Fruit fly (Drosophila melanogaster) whole organism, embryonic: Measurements from ENCODE around the gene fusl.

Experiments
- BEAF-32 ChIP-seq: fragments of 200-800 bp; sonication (Bioruptor generic); optimal IDR thresholded peaks from 3 replicates; lab custom pipeline; 2017; ENCODE audit warnings: missing biosample characterization, missing genetic modification characterization, mild to moderate bottlenecking, moderate library complexity, missing genetic modification reagents
- Bdp1 ChIP-seq: fragments of 200-800 bp; sonication (Bioruptor generic); optimal IDR thresholded peaks from 3 replicates; lab custom pipeline; 2016; ENCODE audit warnings: missing biosample characterization, missing genetic modification characterization
- BtbVII ChIP-seq: fragments of 200-800 bp; sonication (Bioruptor generic); optimal IDR thresholded peaks from 3 replicates; lab custom pipeline; 2017; ENCODE audit warnings: missing biosample characterization, mild to moderate bottlenecking, missing genetic modification characterization
- CG10543 ChIP-seq: fragments of 200-800 bp; sonication (Bioruptor generic); optimal IDR thresholded peaks from 3 replicates; lab custom pipeline; 2017; ENCODE audit warnings: missing biosample characterization, mild to moderate bottlenecking, missing genetic modification characterization, moderate library complexity
- CG11504 ChIP-seq: fragments of 200-800 bp; sonication (Bioruptor generic); optimal IDR thresholded peaks from 3 replicates; lab custom pipeline; 2019; ENCODE audit warnings: missing biosample characterization, mild to moderate bottlenecking, missing genetic modification characterization, moderate library complexity
- CG11723 ChIP-seq: fragments of 200-800 bp; sonication (Bioruptor generic); optimal IDR thresholded peaks from 2 replicates; lab custom pipeline; 2017; ENCODE audit warnings: missing biosample characterization, mild to moderate bottlenecking, missing genetic modification characterization
- CG12659 ChIP-seq: fragments of 200-800 bp; sonication (Bioruptor generic); optimal IDR thresholded peaks from 3 replicates; lab custom pipeline; 2017; ENCODE audit warnings: mild to moderate bottlenecking, missing biosample characterization, missing genetic modification reagents, missing genetic modification characterization
- CG13424 ChIP-seq: fragments of 200-800 bp; sonication (Bioruptor generic); optimal IDR thresholded peaks from 2 replicates; lab custom pipeline; 2019; ENCODE audit warnings: missing biosample characterization, mild to moderate bottlenecking, missing genetic modification characterization, moderate library complexity
- CG1603 ChIP-seq: fragments of 200-800 bp; sonication (Bioruptor generic); optimal IDR thresholded peaks from 2 replicates; lab custom pipeline; 2019; ENCODE audit warnings: missing biosample characterization, mild to moderate bottlenecking, missing genetic modification characterization, moderate library complexity
- CG17186 ChIP-seq: fragments of 200-800 bp; sonication (Bioruptor generic); optimal IDR thresholded peaks from 3 replicates; lab custom pipeline; 2017; ENCODE audit warnings: missing biosample characterization, missing genetic modification reagents, missing genetic modification characterization
- CG17328 ChIP-seq: fragments of 200-800 bp; sonication (Bioruptor generic); IDR thresholded peaks from 2 replicates; pipeline ENCODE4 v1.3.6; 2022; ENCODE audit warnings: missing biosample characterization, missing genetic modification characterization
- CG17359 ChIP-seq: fragments of 200-800 bp; sonication (Bioruptor generic); optimal IDR thresholded peaks from 3 replicates; lab custom pipeline; 2018; ENCODE audit warnings: missing biosample characterization, mild to moderate bottlenecking, missing genetic modification characterization, moderate library complexity
- CG2116 ChIP-seq: fragments of 200-800 bp; sonication (Bioruptor generic); optimal IDR thresholded peaks from 3 replicates; lab custom pipeline; 2018; ENCODE audit warnings: missing biosample characterization, mild to moderate bottlenecking, missing genetic modification characterization
- CG2199 ChIP-seq: fragments of 200-800 bp; sonication (Bioruptor generic); IDR thresholded peaks from 3 replicates; pipeline ENCODE4 v1.3.6; 2022; ENCODE audit warnings: missing biosample characterization, missing genetic modification characterization
- CG32772 ChIP-seq: fragments of 200-800 bp; sonication (Bioruptor generic); IDR thresholded peaks from 2 replicates; pipeline ENCODE4 v1.3.6; 2022; ENCODE audit warnings: missing biosample characterization, missing genetic modification characterization
- CG33213 ChIP-seq: fragments of 200-800 bp; sonication (Bioruptor generic); optimal IDR thresholded peaks from 3 replicates; lab custom pipeline; 2016; ENCODE audit warnings: missing biosample characterization, missing genetic modification characterization
- CG4328 ChIP-seq: fragments of 200-800 bp; sonication (Bioruptor generic); optimal IDR thresholded peaks from 3 replicates; lab custom pipeline; 2017; ENCODE audit warnings: missing biosample characterization, missing genetic modification reagents, missing genetic modification characterization
- CG4617 ChIP-seq: fragments of 200-800 bp; sonication (Bioruptor generic); optimal IDR thresholded peaks from 3 replicates; lab custom pipeline; 2016; ENCODE audit warnings: missing biosample characterization, missing genetic modification characterization, borderline replicate concordance
- CG5245 ChIP-seq: fragments of 200-800 bp; sonication (Bioruptor generic); optimal IDR thresholded peaks from 3 replicates; lab custom pipeline; 2016; ENCODE audit warnings: missing biosample characterization, missing genetic modification characterization
- CG6254 ChIP-seq: fragments of 200-800 bp; sonication (Bioruptor generic); optimal IDR thresholded peaks from 3 replicates; lab custom pipeline; 2017; ENCODE audit warnings: mild to moderate bottlenecking, missing biosample characterization, missing genetic modification reagents, missing genetic modification characterization
- CG8359 ChIP-seq: fragments of 200-800 bp; sonication (Bioruptor generic); optimal IDR thresholded peaks from 2 replicates; lab custom pipeline; 2017; ENCODE audit warnings: missing biosample characterization, mild to moderate bottlenecking, missing genetic modification characterization, borderline replicate concordance
- CG8924 ChIP-seq: fragments of 200-800 bp; optimal IDR thresholded peaks from 3 replicates; lab custom pipeline; 2019; ENCODE audit warnings: missing biosample characterization, mild to moderate bottlenecking, missing genetic modification characterization, moderate library complexity
- D19A ChIP-seq: fragments of 200-800 bp; optimal IDR thresholded peaks from 3 replicates; lab custom pipeline; 2019; ENCODE audit warnings: missing biosample characterization, mild to moderate bottlenecking, missing genetic modification characterization, moderate library complexity
- Dfd ChIP-seq, 2 experiments: fragments of >200 bp; optimal IDR thresholded peaks; 2 replicates each; lab custom pipeline; 2017; ENCODE audit warnings: missing biosample characterization in 2 of 2, missing genetic modification characterization in 2 of 2
- Elba2 ChIP-seq: fragments of 200-800 bp; sonication (Bioruptor generic); optimal IDR thresholded peaks from 3 replicates; lab custom pipeline; 2016; ENCODE audit warnings: missing biosample characterization, missing genetic modification characterization
- Fer2 ChIP-seq: fragments of 200-800 bp; sonication (Bioruptor generic); optimal IDR thresholded peaks from 2 replicates; lab custom pipeline; 2018; ENCODE audit warnings: missing biosample characterization, mild to moderate bottlenecking, missing genetic modification characterization, moderate library complexity
- HLH4C ChIP-seq: fragments of 200-800 bp; sonication (Bioruptor generic); IDR thresholded peaks from 3 replicates; pipeline ENCODE4 v1.3.6; 2022; ENCODE audit warnings: missing biosample characterization, missing genetic modification characterization; ENCODE audit not compliant: partially characterized antibody
- Hr78 ChIP-seq, 2 experiments: fragments of 200-800 bp in 1 of 2; fragments of >200 bp in 1 of 2; sonication (Bioruptor generic) in 1 of 2; optimal IDR thresholded peaks; 2 replicates each; lab custom pipeline; 2017 to 2019; ENCODE audit warnings: missing biosample characterization in 2 of 2, missing genetic modification characterization in 2 of 2, mild to moderate bottlenecking in 1 of 2, moderate library complexity in 1 of 2
- Neu2 ChIP-seq: fragments of 200-800 bp; sonication (Bioruptor generic); optimal IDR thresholded peaks from 3 replicates; lab custom pipeline; 2016; ENCODE audit warnings: missing biosample characterization, missing genetic modification characterization, borderline replicate concordance
- Rx ChIP-seq: fragments of 200-800 bp; sonication (Bioruptor generic); IDR thresholded peaks from 2 replicates; pipeline ENCODE4 v1.3.6; 2022; ENCODE audit warnings: missing biosample characterization, missing genetic modification characterization
- Usf ChIP-seq: fragments of 200-800 bp; sonication (Bioruptor generic); optimal IDR thresholded peaks from 2 replicates; lab custom pipeline; 2017; ENCODE audit warnings: missing genotype, missing biosample characterization, missing genetic modification characterization
- bbx ChIP-seq: fragments of 200-800 bp; sonication (Bioruptor generic); IDR thresholded peaks from 2 replicates; pipeline ENCODE4 v1.3.6; 2022; ENCODE audit warnings: missing biosample characterization, missing genetic modification characterization; ENCODE audit not compliant: partially characterized antibody
- br ChIP-seq: fragments of >200 bp; optimal IDR thresholded peaks from 2 replicates; lab custom pipeline; 2017
- bsh ChIP-seq, 2 experiments: fragments of 200-800 bp; sonication (Bioruptor generic); optimal IDR thresholded peaks; 2 replicates each; lab custom pipeline; 2017 to 2018; ENCODE audit warnings: mild to moderate bottlenecking in 2 of 2, missing biosample characterization in 2 of 2, missing genetic modification characterization in 2 of 2, moderate library complexity in 1 of 2
- chn ChIP-seq: fragments of 200-800 bp; sonication (Bioruptor generic); optimal IDR thresholded peaks from 2 replicates; lab custom pipeline; 2016; ENCODE audit warnings: missing biosample characterization, missing genetic modification characterization
- cwo ChIP-seq: fragments of 200-800 bp; sonication (Bioruptor generic); optimal IDR thresholded peaks from 3 replicates; lab custom pipeline; 2017; ENCODE audit warnings: missing biosample characterization, missing genetic modification characterization, mild to moderate bottlenecking, moderate library complexity, missing genetic modification reagents
- danr ChIP-seq: fragments of 200-800 bp; sonication (Bioruptor generic); IDR thresholded peaks from 2 replicates; pipeline ENCODE4 v1.3.6; 2022; ENCODE audit warnings: missing biosample characterization, missing genetic modification characterization
- emc ChIP-seq: fragments of 200-800 bp; sonication (Bioruptor generic); optimal IDR thresholded peaks from 2 replicates; lab custom pipeline; 2016; ENCODE audit warnings: missing biosample characterization, missing genetic modification characterization
- ftz-f1 ChIP-seq: fragments of 200-800 bp; sonication (Bioruptor generic); optimal IDR thresholded peaks from 2 replicates; lab custom pipeline; 2016; ENCODE audit warnings: missing biosample characterization, missing genetic modification characterization
- grn ChIP-seq: fragments of 200-800 bp; sonication (Bioruptor generic); optimal IDR thresholded peaks from 3 replicates; lab custom pipeline; 2017; ENCODE audit warnings: missing biosample characterization, missing genetic modification characterization
- hkb ChIP-seq, 2 experiments: fragments of 200-800 bp in 1 of 2; fragments of >200 bp in 1 of 2; sonication (Bioruptor generic) in 1 of 2; IDR thresholded peaks in 1 of 2; optimal IDR thresholded peaks in 1 of 2; 2 replicates each; pipeline versions ENCODE4 v1.3.6 to Lab custom; 2017 to 2022; ENCODE audit warnings: missing biosample characterization in 1 of 2, missing genetic modification characterization in 1 of 2
- lbe ChIP-seq: fragments of 200-800 bp; sonication (Bioruptor generic); optimal IDR thresholded peaks from 2 replicates; lab custom pipeline; 2016; ENCODE audit warnings: missing biosample characterization, mild to moderate bottlenecking, missing genetic modification characterization
- nmo ChIP-seq: fragments of 200-800 bp; sonication (Bioruptor generic); optimal IDR thresholded peaks from 2 replicates; lab custom pipeline; 2018; ENCODE audit warnings: missing biosample characterization, mild to moderate bottlenecking, missing genetic modification characterization, moderate library complexity
- pnt ChIP-seq: fragments of 200-800 bp; sonication (Bioruptor generic); optimal IDR thresholded peaks from 3 replicates; lab custom pipeline; 2016; ENCODE audit warnings: missing biosample characterization, missing genetic modification characterization
- pros ChIP-seq: fragments of 200-800 bp; sonication (Bioruptor generic); optimal IDR thresholded peaks from 3 replicates; lab custom pipeline; 2019; ENCODE audit warnings: missing biosample characterization, mild to moderate bottlenecking, missing genetic modification characterization, moderate library complexity
- pzg ChIP-seq: fragments of 200-800 bp; sonication (Bioruptor generic); optimal IDR thresholded peaks from 3 replicates; lab custom pipeline; 2018; ENCODE audit warnings: missing biosample characterization, mild to moderate bottlenecking, missing genetic modification characterization, moderate library complexity
- tx ChIP-seq: fragments of 200-800 bp; sonication (Bioruptor generic); optimal IDR thresholded peaks from 2 replicates; lab custom pipeline; 2016; ENCODE audit warnings: missing biosample characterization, missing genetic modification characterization
- wek ChIP-seq: fragments of 200-800 bp; sonication (Bioruptor generic); optimal IDR thresholded peaks from 3 replicates; lab custom pipeline; 2018; ENCODE audit warnings: missing biosample characterization, mild to moderate bottlenecking, missing genetic modification characterization, moderate library complexity
- z ChIP-seq: fragments of 200-800 bp; sonication (Bioruptor generic); IDR thresholded peaks from 3 replicates; pipeline ENCODE4 v1.3.6; 2022; ENCODE audit warnings: missing biosample characterization, missing genetic modification characterization

fusl gene

dm6 chr2L:5305240-5305875 is 32.5 kb downstream of the fusl start (continued):
- TF ChIP-seq CG17328 (GFP tag; lab: Robert Waterston, UW) (no peak), CG32772 (GFP tag; lab: Robert Waterston, UW) (no peak), danr (GFP tag; lab: Robert Waterston, UW) (no peak), CG11723 (GFP tag; lab: Kevin White, UChicago) (no peak), CG12659 (GFP tag; lab: Kevin White, UChicago) (no peak), Fer2 (tag; lab: Kevin White, UChicago) (no peak), CG8924 (no peak), BtbVII (no peak), Rx (GFP tag; lab: Robert Waterston, UW) (no peak), pnt (GFP tag; lab: Kevin White, UChicago) (no peak), wek (GFP tag; lab: Kevin White, UChicago) (no peak), z (GFP tag; lab: Robert Waterston, UW) (peak; percentile 59; the same call in 1 of the 3 replicates), BEAF-32 (no peak), CG17186 (GFP tag; lab: Kevin White, UChicago) (no peak), emc (GFP tag; lab: Kevin White, UChicago) (no peak), tx (no peak), CG2199 (GFP tag; lab: Robert Waterston, UW) (peak; percentile 35; the same call in 1 of the 3 replicates), CG11504 (tag; lab: Kevin White, UChicago) (peak; percentile 61), br (lab: Kevin White, UChicago) (no peak), pros (GFP tag; lab: Kevin White, UChicago) (peak; percentile 29), Neu2 (no peak), ftz-f1 (GFP tag; lab: Kevin White, UChicago) (no peak), hkb (optimal IDR thresholded peaks at IDR 0.05; lab: Kevin White, UChicago) (no peak), hkb (GFP tag; IDR thresholded peaks at IDR 0.05; lab: Robert Waterston, UW) (no peak), nmo (GFP tag; lab: Kevin White, UChicago) (no peak), CG5245 (GFP tag; lab: Kevin White, UChicago) (no peak), CG1603 (tag; lab: Kevin White, UChicago) (no peak), D19A (tag; lab: Kevin White, UChicago) (no peak), CG13424 (no peak), lbe (GFP tag; lab: Kevin White, UChicago) (peak; percentile 69), grn (peak; percentile 92), CG10543 (no peak), CG6254 (no peak), bsh (GFP tag; optimal IDR thresholded peaks at IDR 0.05; lab: Kevin White, UChicago) (no peak), CG17359 (tag; lab: Kevin White, UChicago) (no peak), CG4328 (GFP tag; lab: Kevin White, UChicago) (no peak), Elba2 (no peak), pzg (no peak), Hr78 (GFP tag; optimal IDR thresholded peaks at IDR 0.05; lab: Kevin White, UChicago) (peak in 1 of 2 experiments; percentile 65), chn (no peak), Usf (GFP tag; lab: Kevin White, UChicago) (no peak), CG4617 (GFP tag; lab: Kevin White, UChicago) (no peak), CG33213 (no peak), HLH4C (GFP tag; lab: Robert Waterston, UW) (no peak), Bdp1 (no peak), CG2116 (GFP tag; lab: Kevin White, UChicago) (no peak), bbx (GFP tag; lab: Robert Waterston, UW) (peak; percentile 46; the same call in 1 of the 2 replicates), Dfd (GFP tag; optimal IDR thresholded peaks at IDR 0.05; lab: Kevin White, UChicago) (no peak), cwo (GFP tag; lab: Kevin White, UChicago) (peak; percentile 79), CG8359 (GFP tag; lab: Kevin White, UChicago) (no peak)
